Worm (Caenorhabditis elegans) whole organism, young adult: Measurements from ENCODE around the gene Y66D12A.11.

Experiments
- Y53F4B.3 ChIP-seq: fragments of 200-800 bp; sonication (Bioruptor generic); IDR thresholded peaks from 2 replicates; pipeline ENCODE4 v1.3.6; 2022; ENCODE audit warnings: missing genetic modification reagents, missing genetic modification characterization, missing compliant biosample characterization
- aptf-3 ChIP-seq: fragments of 200-800 bp; sonication (Bioruptor generic); IDR thresholded peaks from 2 replicates; pipeline ENCODE4 v1.3.6; 2022; ENCODE audit warnings: missing genetic modification characterization, missing compliant biosample characterization
- rcor-1 ChIP-seq: fragments of 200-800 bp; sonication (Bioruptor generic); IDR thresholded peaks from 2 replicates; pipeline ENCODE4 v1.3.6; 2022; ENCODE audit warnings: missing genetic modification reagents, missing genetic modification characterization, missing compliant biosample characterization

DNA sequence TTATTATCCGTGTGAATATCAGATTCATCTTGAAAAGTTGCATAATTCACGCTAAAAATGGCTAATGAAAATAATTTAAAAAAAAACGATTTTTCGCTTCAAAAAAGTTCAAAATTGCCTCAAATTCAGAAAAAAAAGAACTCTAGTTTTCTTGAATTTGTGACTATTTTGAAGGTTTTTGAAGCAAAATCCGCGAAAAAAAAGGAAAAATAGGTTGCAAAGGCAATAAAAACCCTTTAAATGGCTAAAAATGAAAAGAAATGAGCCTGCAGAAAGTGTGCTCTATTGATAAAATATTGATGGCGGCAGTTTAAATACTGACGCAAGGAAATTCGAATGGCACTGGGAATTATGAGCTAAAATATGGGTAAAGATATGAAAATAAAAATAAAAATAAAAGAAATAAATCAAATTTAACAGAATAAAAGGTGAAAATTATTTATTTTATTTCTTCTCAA, 17.2 kb downstream of the Y66D12A.11 start, which contains the start of gene Y66D12A.7:
- TF ChIP-seq rcor-1, result no peak
- no peak for TF ChIP-seq aptf-3 (GFP tag; lab: Robert Waterston, UW)
- TF ChIP-seq Y53F4B.3, result no peak
